Fruit fly (Drosophila melanogaster) whole organism, embryonic: ENCODE results near the gene TotM.

Source experiments
- Atf3 ChIP-seq: fragments of 200-800 bp; sonication (Bioruptor generic); optimal IDR thresholded peaks from 3 replicates; lab custom pipeline; 2016; ENCODE audit warnings: missing biosample characterization, missing genetic modification characterization
- B-H2 ChIP-seq: fragments of 200-800 bp; sonication (Bioruptor generic); optimal IDR thresholded peaks from 2 replicates; lab custom pipeline; 2018; ENCODE audit warnings: missing biosample characterization, mild to moderate bottlenecking, missing genetic modification characterization
- CG12071 ChIP-seq: fragments of 200-800 bp; sonication (Bioruptor generic); optimal IDR thresholded peaks from 3 replicates; lab custom pipeline; 2018; ENCODE audit warnings: missing biosample characterization, mild to moderate bottlenecking, missing genetic modification characterization
- CG12219 ChIP-seq: fragments of 200-800 bp; sonication (Bioruptor generic); optimal IDR thresholded peaks from 3 replicates; lab custom pipeline; 2018; ENCODE audit warnings: missing biosample characterization, mild to moderate bottlenecking, missing genetic modification characterization
- CG13424 ChIP-seq: fragments of 200-800 bp; sonication (Bioruptor generic); optimal IDR thresholded peaks from 2 replicates; lab custom pipeline; 2019; ENCODE audit warnings: missing biosample characterization, mild to moderate bottlenecking, missing genetic modification characterization, moderate library complexity
- CG14050 ChIP-seq: fragments of 200-800 bp; sonication (Bioruptor generic); IDR thresholded peaks from 3 replicates; pipeline ENCODE4 v1.3.6; 2022; ENCODE audit warnings: missing biosample characterization, missing genetic modification characterization
- CG1529 ChIP-seq: fragments of 200-800 bp; sonication (Bioruptor generic); optimal IDR thresholded peaks from 3 replicates; lab custom pipeline; 2018; ENCODE audit warnings: missing biosample characterization, missing genetic modification characterization
- CG17359 ChIP-seq: fragments of 200-800 bp; sonication (Bioruptor generic); optimal IDR thresholded peaks from 3 replicates; lab custom pipeline; 2018; ENCODE audit warnings: missing biosample characterization, mild to moderate bottlenecking, missing genetic modification characterization, moderate library complexity
- CG2875 ChIP-seq: fragments of 200-800 bp; sonication (Bioruptor generic); optimal IDR thresholded peaks from 2 replicates; lab custom pipeline; 2017; ENCODE audit warnings: missing biosample characterization, mild to moderate bottlenecking, missing genetic modification characterization, missing genetic modification reagents
- CG31224 ChIP-seq: fragments of 200-800 bp; sonication (Bioruptor generic); IDR thresholded peaks from 2 replicates; pipeline ENCODE4 v1.3.6; 2022; ENCODE audit warnings: missing biosample characterization, missing genetic modification characterization
- CG31365 ChIP-seq: fragments of 200-800 bp; sonication (Bioruptor generic); optimal IDR thresholded peaks from 2 replicates; lab custom pipeline; 2018; ENCODE audit warnings: missing biosample characterization, mild to moderate bottlenecking, missing genetic modification characterization
- CG34224 ChIP-seq: fragments of 200-800 bp; sonication (Bioruptor generic); IDR thresholded peaks from 3 replicates; pipeline ENCODE4 v1.3.6; 2022; ENCODE audit warnings: missing biosample characterization, missing genetic modification characterization; ENCODE audit not compliant: partially characterized antibody
- CG34422 ChIP-seq: fragments of 200-800 bp; sonication (Bioruptor generic); IDR thresholded peaks from 3 replicates; pipeline ENCODE4 v1.3.6; 2022; ENCODE audit warnings: missing biosample characterization, missing genetic modification characterization
- CG4404 ChIP-seq: fragments of 200-800 bp; sonication (Bioruptor generic); IDR thresholded peaks from 2 replicates; pipeline ENCODE4 v1.3.6; 2022; ENCODE audit warnings: missing biosample characterization, missing genetic modification characterization
- CG6791 ChIP-seq: fragments of 200-800 bp; sonication (Bioruptor generic); IDR thresholded peaks from 3 replicates; pipeline ENCODE4 v1.3.6; 2022; ENCODE audit warnings: missing biosample characterization, missing genetic modification characterization; ENCODE audit not compliant: partially characterized antibody
- CG8944 ChIP-seq: fragments of 200-800 bp; sonication (Bioruptor generic); optimal IDR thresholded peaks from 3 replicates; lab custom pipeline; 2016; ENCODE audit warnings: missing biosample characterization, missing genetic modification characterization
- CHES-1-like ChIP-seq: fragments of 200-800 bp; sonication (Bioruptor generic); optimal IDR thresholded peaks from 2 replicates; lab custom pipeline; 2016; ENCODE audit warnings: missing biosample characterization, missing genetic modification characterization
- Deaf1 ChIP-seq: fragments of 200-800 bp; optimal IDR thresholded peaks from 3 replicates; lab custom pipeline; 2019; ENCODE audit warnings: missing biosample characterization, mild to moderate bottlenecking, missing genetic modification characterization, moderate library complexity
- E2f1 ChIP-seq: fragments of 200-800 bp; sonication (Bioruptor generic); IDR thresholded peaks from 2 replicates; pipeline ENCODE4 v1.3.6; 2022; ENCODE audit warnings: missing biosample characterization, missing genetic modification characterization
- Eip74EF ChIP-seq, 2 experiments: fragments of 200-800 bp in 1 of 2; fragments of >200 bp in 1 of 2; sonication (Bioruptor generic) in 1 of 2; optimal IDR thresholded peaks; 2 replicates each; lab custom pipeline; 2017 to 2019; ENCODE audit warnings: missing biosample characterization in 2 of 2, missing genetic modification characterization in 2 of 2, mild to moderate bottlenecking in 1 of 2, moderate library complexity in 1 of 2
- Fer1 ChIP-seq: fragments of 200-800 bp; sonication (Bioruptor generic); optimal IDR thresholded peaks from 2 replicates; lab custom pipeline; 2017; ENCODE audit warnings: missing biosample characterization, mild to moderate bottlenecking, missing genetic modification characterization
- Gsc ChIP-seq: fragments of 200-800 bp; sonication (Bioruptor generic); IDR thresholded peaks from 2 replicates; pipeline ENCODE4 v1.3.6; 2022; ENCODE audit warnings: missing biosample characterization, missing genetic modification characterization
- H15 ChIP-seq: fragments of 200-800 bp; sonication (Bioruptor generic); IDR thresholded peaks from 3 replicates; pipeline ENCODE4 v1.3.6; 2022; ENCODE audit warnings: missing biosample characterization, missing genetic modification characterization
- H2.0 ChIP-seq: fragments of 200-800 bp; sonication (Bioruptor generic); IDR thresholded peaks from 2 replicates; pipeline ENCODE4 v1.3.6; 2022; ENCODE audit warnings: missing biosample characterization, missing genetic modification characterization
- HmgD ChIP-seq: fragments of 200-800 bp; sonication (Bioruptor generic); optimal IDR thresholded peaks from 3 replicates; lab custom pipeline; 2016; ENCODE audit warnings: missing biosample characterization, missing genetic modification characterization
- Hr3 ChIP-seq: fragments of 200-800 bp; sonication (Bioruptor generic); optimal IDR thresholded peaks from 3 replicates; lab custom pipeline; 2016; ENCODE audit warnings: missing biosample characterization, missing genetic modification characterization
- Hr39 ChIP-seq: fragments of >200 bp; optimal IDR thresholded peaks from 2 replicates; lab custom pipeline; 2017
- Max ChIP-seq: fragments of 200-800 bp; sonication (Bioruptor generic); optimal IDR thresholded peaks from 2 replicates; lab custom pipeline; 2016; ENCODE audit warnings: missing biosample characterization, mild to moderate bottlenecking, missing genetic modification characterization
- NK7.1 ChIP-seq: fragments of 200-800 bp; sonication (Bioruptor generic); optimal IDR thresholded peaks from 3 replicates; lab custom pipeline; 2016; ENCODE audit warnings: missing biosample characterization, missing genetic modification characterization
- PHDP ChIP-seq: fragments of 200-800 bp; sonication (Bioruptor generic); optimal IDR thresholded peaks from 3 replicates; lab custom pipeline; 2018; ENCODE audit warnings: missing biosample characterization, mild to moderate bottlenecking, missing genetic modification characterization, moderate library complexity
- Rx ChIP-seq: fragments of 200-800 bp; sonication (Bioruptor generic); IDR thresholded peaks from 2 replicates; pipeline ENCODE4 v1.3.6; 2022; ENCODE audit warnings: missing biosample characterization, missing genetic modification characterization
- ab ChIP-seq: fragments of 200-800 bp; sonication (Bioruptor generic); optimal IDR thresholded peaks from 2 replicates; lab custom pipeline; 2016; ENCODE audit warnings: missing biosample characterization, missing genetic modification characterization
- bcd ChIP-seq: fragments of 200-800 bp; sonication (Bioruptor generic); optimal IDR thresholded peaks from 2 replicates; lab custom pipeline; 2017; ENCODE audit warnings: missing biosample characterization, mild to moderate bottlenecking, missing genetic modification characterization
- bigmax ChIP-seq: fragments of 200-800 bp; sonication (Bioruptor generic); optimal IDR thresholded peaks from 2 replicates; lab custom pipeline; 2018; ENCODE audit warnings: missing biosample characterization, mild to moderate bottlenecking, missing genetic modification characterization
- crp ChIP-seq, 2 experiments: fragments of 200-800 bp; sonication (Bioruptor generic); optimal IDR thresholded peaks; 2 replicates in 1 of 2; 3 replicates in 1 of 2; lab custom pipeline; 2017; ENCODE audit warnings: missing biosample characterization in 2 of 2, missing genetic modification characterization in 2 of 2, mild to moderate bottlenecking in 1 of 2, moderate library complexity in 1 of 2
- danr ChIP-seq: fragments of 200-800 bp; sonication (Bioruptor generic); IDR thresholded peaks from 2 replicates; pipeline ENCODE4 v1.3.6; 2022; ENCODE audit warnings: missing biosample characterization, missing genetic modification characterization
- dm ChIP-seq: fragments of 200-800 bp; sonication (Bioruptor generic); optimal IDR thresholded peaks from 3 replicates; lab custom pipeline; 2016; ENCODE audit warnings: missing biosample characterization, missing genetic modification characterization
- dmrt99B ChIP-seq: fragments of 200-800 bp; sonication (Bioruptor generic); optimal IDR thresholded peaks from 2 replicates; lab custom pipeline; 2018; ENCODE audit warnings: missing biosample characterization, mild to moderate bottlenecking, missing genetic modification characterization, moderate library complexity
- en ChIP-seq: fragments of 200-800 bp; sonication (Bioruptor generic); optimal IDR thresholded peaks from 2 replicates; lab custom pipeline; 2016; ENCODE audit warnings: missing biosample characterization, missing genetic modification characterization
- gcm ChIP-seq: fragments of 200-800 bp; sonication (Bioruptor generic); optimal IDR thresholded peaks from 2 replicates; lab custom pipeline; 2019; ENCODE audit warnings: missing biosample characterization, mild to moderate bottlenecking, missing genetic modification characterization, moderate library complexity
- gcm2 ChIP-seq: fragments of 200-800 bp; sonication (Bioruptor generic); optimal IDR thresholded peaks from 2 replicates; lab custom pipeline; 2016; ENCODE audit warnings: missing biosample characterization, missing genetic modification characterization
- kay ChIP-seq: fragments of 200-800 bp; sonication (Bioruptor generic); optimal IDR thresholded peaks from 2 replicates; lab custom pipeline; 2016; ENCODE audit warnings: missing biosample characterization, missing genetic modification characterization
- lola ChIP-seq, 3 experiments: fragments of >200 bp in 2 of 3; fragments of 200-800 bp in 1 of 3; sonication (Bioruptor generic) in 1 of 3; optimal IDR thresholded peaks; 2 replicates each; lab custom pipeline; 2017 to 2019; ENCODE audit warnings: missing biosample characterization in 3 of 3, missing genetic modification characterization in 3 of 3, mild to moderate bottlenecking in 1 of 3, moderate library complexity in 1 of 3
- mam ChIP-seq: fragments of 200-800 bp; sonication (Bioruptor generic); optimal IDR thresholded peaks from 3 replicates; lab custom pipeline; 2016; ENCODE audit warnings: missing biosample characterization, missing genetic modification characterization
- pum ChIP-seq: fragments of 200-800 bp; sonication (Bioruptor generic); optimal IDR thresholded peaks from 2 replicates; lab custom pipeline; 2016; ENCODE audit warnings: missing biosample characterization, missing genetic modification characterization
- sc ChIP-seq, 3 experiments: fragments of >200 bp in 2 of 3; fragments of 200-800 bp in 1 of 3; sonication (Bioruptor generic) in 1 of 3; optimal IDR thresholded peaks; 2 replicates in 2 of 3; 3 replicates in 1 of 3; lab custom pipeline; 2017; ENCODE audit warnings: mild to moderate bottlenecking in 1 of 3, missing biosample characterization in 1 of 3, missing genetic modification characterization in 1 of 3, missing genetic modification reagents in 1 of 3
- sima ChIP-seq: fragments of 200-800 bp; sonication (Bioruptor generic); optimal IDR thresholded peaks from 2 replicates; lab custom pipeline; 2016; ENCODE audit warnings: missing biosample characterization, missing genetic modification characterization
- stwl ChIP-seq: fragments of 200-800 bp; sonication (Bioruptor generic); optimal IDR thresholded peaks from 3 replicates; lab custom pipeline; 2018; ENCODE audit warnings: missing biosample characterization, mild to moderate bottlenecking, missing genetic modification characterization, moderate library complexity
- zf30C ChIP-seq: fragments of 200-800 bp; sonication (Bioruptor generic); optimal IDR thresholded peaks from 3 replicates; lab custom pipeline; 2018; ENCODE audit warnings: missing biosample characterization, mild to moderate bottlenecking, missing genetic modification characterization

The TotM gene

DNA sequence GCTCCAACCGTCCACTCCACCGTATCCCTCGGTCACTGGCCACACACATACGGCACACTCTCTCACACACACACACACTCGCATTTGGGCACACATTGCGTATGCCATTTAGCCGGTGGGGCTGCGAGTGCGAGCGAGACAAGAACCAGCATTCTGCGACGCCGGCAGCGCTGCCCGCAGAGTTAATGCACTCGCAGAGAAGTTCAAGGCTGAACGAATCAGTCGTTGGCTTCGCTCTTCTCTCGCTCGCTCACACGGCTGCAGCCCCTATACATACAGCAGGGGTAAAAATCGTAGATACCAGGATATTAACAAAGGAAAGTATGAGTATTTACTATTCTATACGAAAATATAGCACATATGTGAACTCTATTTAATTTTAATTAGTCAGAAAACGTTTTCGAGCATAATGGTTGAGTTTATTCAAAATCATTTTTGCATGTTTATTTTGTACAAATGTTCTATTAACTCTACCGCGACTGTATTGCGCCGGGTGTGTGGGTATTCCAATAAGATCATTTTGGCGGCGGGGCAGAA, 36.6 kb upstream of the TotM start (continued):
- TF ChIP-seq CHES-1-like (GFP tag; lab: Kevin White, UChicago) (no peak), CG2875 (GFP tag; lab: Kevin White, UChicago) (peak; percentile 55), mam (GFP tag; lab: Kevin White, UChicago) (peak; percentile 64), CG4404 (GFP tag; lab: Robert Waterston, UW) (peak; percentile 37; the same call in 1 of the 2 replicates), Max (GFP tag; lab: Kevin White, UChicago) (peak; percentile 48), CG13424 (tag; lab: Kevin White, UChicago) (peak; percentile 83), sc (optimal IDR thresholded peaks at IDR 0.05; lab: Kevin White, UChicago) (no peak), sc (GFP tag; optimal IDR thresholded peaks at IDR 0.05; lab: Kevin White, UChicago) (peak; percentile 60), bcd (peak; percentile 62), dmrt99B (tag; lab: Kevin White, UChicago) (peak; percentile 81), CG17359 (tag; lab: Kevin White, UChicago) (peak; percentile 79), PHDP (peak; percentile 84), Hr39 (lab: Kevin White, UChicago) (no peak), CG8944 (GFP tag; lab: Kevin White, UChicago) (peak; percentile 27), stwl (tag; lab: Kevin White, UChicago) (peak; percentile 25), Eip74EF (GFP tag; optimal IDR thresholded peaks at IDR 0.05; lab: Kevin White, UChicago) (peak in 1 of 2 experiments; percentile 64), pum (GFP tag; lab: Kevin White, UChicago) (peak; percentile 54), gcm (peak; percentile 91), CG12071 (GFP tag; lab: Kevin White, UChicago) (peak; percentile 62), Rx (GFP tag; lab: Robert Waterston, UW) (peak; percentile 41; the same call in 1 of the 2 replicates), CG34224 (no peak), H2.0 (GFP tag; lab: Robert Waterston, UW) (0 out of 2 replicates have a peak, but pooled peaks have one; percentile 50), Atf3 (GFP tag; lab: Kevin White, UChicago) (peak; percentile 32), Deaf1 (tag; lab: Kevin White, UChicago) (peak; percentile 46), H15 (peak; percentile 58; the same call in 1 of the 3 replicates), CG1529 (GFP tag; lab: Kevin White, UChicago) (peak; percentile 45), Fer1 (peak; percentile 67), bigmax (GFP tag; lab: Kevin White, UChicago) (no peak), Gsc (no peak), lola (GFP tag; optimal IDR thresholded peaks at IDR 0.05; lab: Kevin White, UChicago) (peak in 1 of 3 experiments; percentile 86), sima (no peak), kay (GFP tag; lab: Kevin White, UChicago) (peak; percentile 32), CG12219 (GFP tag; lab: Kevin White, UChicago) (peak; percentile 75), Hr3 (GFP tag; lab: Kevin White, UChicago) (peak; percentile 60), CG31365 (tag; lab: Kevin White, UChicago) (peak; percentile 19), HmgD (GFP tag; lab: Kevin White, UChicago) (no peak), dm (GFP tag; lab: Kevin White, UChicago) (peak; percentile 41), B-H2 (no peak), CG14050 (GFP tag; lab: Robert Waterston, UW) (peak; percentile 43; the same call in 2 of the 3 replicates), zf30C (no peak), E2f1 (GFP tag; lab: Robert Waterston, UW) (peak; percentile 60), CG34422 (0 out of 3 replicates have a peak, but pooled peaks have one; percentile 36), ab (GFP tag; lab: Kevin White, UChicago) (no peak), NK7.1 (GFP tag; lab: Kevin White, UChicago) (peak; percentile 26), CG6791 (GFP tag; lab: Robert Waterston, UW) (no peak), CG31224 (GFP tag; lab: Robert Waterston, UW) (no peak), crp (GFP tag; optimal IDR thresholded peaks at IDR 0.05; lab: Kevin White, UChicago) (peak in 1 of 2 experiments; percentile 27), gcm2 (peak; percentile 35), danr (GFP tag; lab: Robert Waterston, UW) (0 out of 2 replicates have a peak, but pooled peaks have one; percentile 11), en (peak; percentile 55)
